Worm (Caenorhabditis elegans): Measurements from ENCODE around the gene clec-121.

DNA sequence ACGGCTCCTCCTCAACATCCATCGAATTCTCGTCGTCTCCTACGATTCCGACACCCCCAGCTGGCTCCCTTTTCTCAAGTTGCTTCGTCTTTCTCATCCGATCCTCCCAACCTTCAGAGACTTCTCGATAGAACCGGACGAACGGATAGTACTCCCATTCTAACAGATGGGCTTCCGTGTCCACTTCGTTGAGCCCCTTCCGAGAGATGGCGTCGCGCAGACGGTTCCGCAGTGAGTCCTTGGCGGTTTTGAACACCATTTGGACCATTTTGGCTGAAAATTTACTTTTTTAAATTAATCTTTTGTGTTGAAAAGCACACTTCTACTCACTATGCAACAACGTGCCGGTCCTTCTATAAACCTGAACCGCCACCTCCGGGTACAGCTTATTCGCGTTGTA is 48.4 kb upstream of the clec-121 start:
- TF ChIP-seq lin-13 (GFP tag; optimal IDR thresholded peaks at IDR 0.05), result no peak
- TF ChIP-seq ama-1 (optimal IDR thresholded peaks at IDR 0.05), result no peak
- no peak for TF ChIP-seq sma-3 (GFP tag; optimal IDR thresholded peaks at IDR 0.05)

Data from whole organism, L2 larva.